Worm (Caenorhabditis elegans) whole organism, L4 larva: ENCODE measurements around the gene ZC190.5.

Experiments used
- pha-4 ChIP-seq, 2 experiments: fragments of 150-350 bp in 1 of 2; fragments of 200-800 bp in 1 of 2; sonication (Bioruptor generic) in 1 of 2; IDR thresholded peaks in 1 of 2; optimal IDR thresholded peaks in 1 of 2; 2 replicates each; pipeline versions ENCODE4 v1.3.6 to Lab custom; 2014 to 2022; ENCODE audit warnings: missing genetic modification characterization in 2 of 2, missing genetic modification reagents in 2 of 2, missing biosample characterization in 1 of 2, missing compliant biosample characterization in 1 of 2
- saeg-2 ChIP-seq: fragments of 200-800 bp; sonication (Bioruptor generic); IDR thresholded peaks from 2 replicates; pipeline ENCODE4 v1.3.6; 2022; ENCODE audit warnings: missing genetic modification reagents, missing genetic modification characterization, missing compliant biosample characterization

- TF ChIP-seq pha-4 (GFP tag; IDR thresholded peaks at IDR 0.05; lab: Robert Waterston, UW) (no peak), pha-4 (tag; optimal IDR thresholded peaks at IDR 0.05; lab: Kevin White, UChicago) (no peak), saeg-2 (GFP tag; lab: Robert Waterston, UW) (no peak)
Observed at ce11 chrV:8657911-8658310, 15.5 kb downstream of the ZC190.5 start.
